Worm (Caenorhabditis elegans): Measurements from ENCODE around the gene C26B2.7.

ce11 chrIV:8029413-8029812 is 13.3 kb downstream of the C26B2.7 start, which contains the start of gene nhr-31:
- TF ChIP-seq rnt-1 (tag; optimal IDR thresholded peaks at IDR 0.05) (no peak), ama-1 (optimal IDR thresholded peaks at IDR 0.05) (no peak), pros-1 (tag; optimal IDR thresholded peaks at IDR 0.05) (no peak), ceh-2 (tag; optimal IDR thresholded peaks at IDR 0.05) (no peak), gmeb-2 (tag; optimal IDR thresholded peaks at IDR 0.05) (no peak), pqm-1 (tag; optimal IDR thresholded peaks at IDR 0.05) (no peak), ahr-1 (tag; optimal IDR thresholded peaks at IDR 0.05) (no peak), nhr-232 (tag; optimal IDR thresholded peaks at IDR 0.05) (no peak), nfya-1 (tag; optimal IDR thresholded peaks at IDR 0.05) (no peak), madf-2 (tag; optimal IDR thresholded peaks at IDR 0.05) (no peak), eyg-1 (tag; optimal IDR thresholded peaks at IDR 0.05) (no peak)

Data from whole organism, late embryonic.